Fruit fly (Drosophila melanogaster) whole organism, adult: ENCODE measurements around the gene Cbp20.

Experiments used
- CG11617 ChIP-seq: fragments of 200-800 bp; sonication (Bioruptor generic); optimal IDR thresholded peaks from 2 replicates; lab custom pipeline; 2017; ENCODE audit warnings: mild to moderate bottlenecking, missing biosample characterization, missing genetic modification reagents, missing genetic modification characterization
- CG12768 ChIP-seq: fragments of 200-800 bp; sonication (Bioruptor generic); optimal IDR thresholded peaks from 2 replicates; lab custom pipeline; 2017; ENCODE audit warnings: missing biosample characterization, missing genetic modification characterization, mild to moderate bottlenecking, moderate library complexity, missing genetic modification reagents
- CG14711 ChIP-seq: fragments of 200-800 bp; sonication (Bioruptor generic); optimal IDR thresholded peaks from 2 replicates; lab custom pipeline; 2018; ENCODE audit warnings: missing biosample characterization, mild to moderate bottlenecking, missing genetic modification characterization, moderate library complexity
- CG1620 ChIP-seq: fragments of 200-800 bp; sonication (Bioruptor generic); optimal IDR thresholded peaks from 2 replicates; lab custom pipeline; 2016; ENCODE audit warnings: missing biosample characterization, missing genetic modification characterization
- CG33017 ChIP-seq: fragments of 200-800 bp; sonication (Bioruptor generic); optimal IDR thresholded peaks from 2 replicates; lab custom pipeline; 2018; ENCODE audit warnings: missing biosample characterization, mild to moderate bottlenecking, missing genetic modification characterization, moderate library complexity
- CG5204 ChIP-seq: fragments of 200-800 bp; sonication (Bioruptor generic); optimal IDR thresholded peaks from 2 replicates; lab custom pipeline; 2016; ENCODE audit warnings: missing biosample characterization, missing genetic modification characterization
- CG7045 ChIP-seq: fragments of 200-800 bp; sonication (Bioruptor generic); optimal IDR thresholded peaks from 2 replicates; lab custom pipeline; 2017; ENCODE audit warnings: missing biosample characterization, mild to moderate bottlenecking, missing genetic modification characterization
- CG7101 ChIP-seq: fragments of 200-800 bp; sonication (Bioruptor generic); optimal IDR thresholded peaks from 2 replicates; lab custom pipeline; 2018; ENCODE audit warnings: missing biosample characterization, mild to moderate bottlenecking, missing genetic modification characterization, moderate library complexity
- Clk ChIP-seq: fragments of 200-800 bp; sonication (Bioruptor generic); optimal IDR thresholded peaks from 2 replicates; lab custom pipeline; 2017; ENCODE audit warnings: missing biosample characterization, missing genetic modification characterization
- Crg-1 ChIP-seq: fragments of 200-800 bp; sonication (Bioruptor generic); optimal IDR thresholded peaks from 2 replicates; lab custom pipeline; 2016; ENCODE audit warnings: missing biosample characterization, missing genetic modification characterization
- Hr96 ChIP-seq: fragments of 200-800 bp; sonication (Bioruptor generic); optimal IDR thresholded peaks from 2 replicates; lab custom pipeline; 2016; ENCODE audit warnings: missing biosample characterization, missing genetic modification characterization
- Mnt ChIP-seq: fragments of 200-800 bp; sonication (Bioruptor generic); optimal IDR thresholded peaks from 2 replicates; lab custom pipeline; 2016; ENCODE audit warnings: missing biosample characterization, mild to moderate bottlenecking, missing genetic modification characterization
- bab1 ChIP-seq: fragments of 200-800 bp; sonication (Bioruptor generic); optimal IDR thresholded peaks from 3 replicates; lab custom pipeline; 2019; ENCODE audit warnings: missing biosample characterization, mild to moderate bottlenecking, missing genetic modification characterization, moderate library complexity
- cic ChIP-seq: fragments of 200-800 bp; sonication (Bioruptor generic); optimal IDR thresholded peaks from 2 replicates; lab custom pipeline; 2017; ENCODE audit warnings: missing biosample characterization, mild to moderate bottlenecking, missing genetic modification characterization, moderate library complexity
- cnc ChIP-seq, 2 experiments: fragments of >200 bp; optimal IDR thresholded peaks; 2 replicates each; lab custom pipeline; 2017
- kay ChIP-seq: fragments of 200-800 bp; sonication (Bioruptor generic); peaks from one replicate; lab custom pipeline; 2016; ENCODE audit warnings: missing biosample characterization, missing genetic modification characterization, borderline replicate concordance
- ovo ChIP-seq: fragments of 200-800 bp; sonication (Bioruptor generic); optimal IDR thresholded peaks from 2 replicates; lab custom pipeline; 2016; ENCODE audit warnings: missing biosample characterization, missing genetic modification characterization
- pad ChIP-seq: fragments of 200-800 bp; sonication (Bioruptor generic); optimal IDR thresholded peaks from 3 replicates; lab custom pipeline; 2017; ENCODE audit warnings: missing biosample characterization, missing genetic modification characterization, mild to moderate bottlenecking, moderate library complexity, missing genetic modification reagents
- tj ChIP-seq: fragments of 200-800 bp; sonication (Bioruptor generic); optimal IDR thresholded peaks from 3 replicates; lab custom pipeline; 2017; ENCODE audit warnings: missing biosample characterization, mild to moderate bottlenecking, missing genetic modification characterization, moderate library complexity
- toe ChIP-seq: fragments of 200-800 bp; sonication (Bioruptor generic); optimal IDR thresholded peaks from 2 replicates; lab custom pipeline; 2016; ENCODE audit warnings: missing biosample characterization, missing genetic modification characterization

The Cbp20 gene

DNA sequence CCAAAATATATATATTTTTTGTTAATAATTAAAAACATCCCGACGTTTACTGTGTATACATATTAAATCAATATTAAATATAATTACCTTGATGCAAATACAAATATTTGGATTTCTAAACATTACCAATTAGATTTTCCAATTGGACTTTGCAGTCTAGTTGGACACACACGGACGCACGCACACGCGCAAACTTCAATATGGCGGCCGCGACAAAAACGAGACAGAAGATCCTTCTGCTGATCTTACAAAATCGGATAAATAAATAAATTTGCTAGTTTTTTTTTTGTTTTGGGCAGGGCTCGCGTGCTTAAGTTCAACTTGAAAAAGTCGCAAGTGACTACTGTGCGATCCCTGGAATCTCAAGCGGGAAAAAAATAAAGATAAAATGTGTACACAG lies 7.9 kb upstream of the Cbp20 start:
- TF ChIP-seq CG12768 (GFP tag; lab: Kevin White, UChicago), result no peak
- no peak for TF ChIP-seq pad (GFP tag; lab: Kevin White, UChicago)
- no peak for TF ChIP-seq ovo
- TF ChIP-seq cnc (optimal IDR thresholded peaks at IDR 0.05; lab: Kevin White, UChicago), result no peak
- no peak for TF ChIP-seq CG11617
- no peak for TF ChIP-seq Hr96 (GFP tag; lab: Kevin White, UChicago)
- no peak for TF ChIP-seq CG14711
- no peak for TF ChIP-seq Mnt (GFP tag; lab: Kevin White, UChicago)

- TF ChIP-seq ovo (no peak), Mnt (GFP tag; lab: Kevin White, UChicago) (no peak), Clk (no peak), CG14711 (no peak), bab1 (GFP tag; lab: Kevin White, UChicago) (no peak), CG33017 (tag; lab: Kevin White, UChicago) (no peak), Crg-1 (no peak), CG12768 (GFP tag; lab: Kevin White, UChicago) (no peak), pad (GFP tag; lab: Kevin White, UChicago) (no peak), CG7101 (tag; lab: Kevin White, UChicago) (no peak), CG7045 (no peak), cnc (optimal IDR thresholded peaks at IDR 0.05; lab: Kevin White, UChicago) (no peak), kay (GFP tag; lab: Kevin White, UChicago) (no peak), Hr96 (GFP tag; lab: Kevin White, UChicago) (no peak), CG11617 (no peak), CG5204 (GFP tag; lab: Kevin White, UChicago) (no peak)
Observed at dm6 chr3R:18157459-18157858, 7.0 kb upstream of the Cbp20 start.

- TF ChIP-seq toe (no peak), kay (GFP tag; lab: Kevin White, UChicago) (no peak)
Observed at dm6 chr3R:18158401-18158800, 6.1 kb upstream of the Cbp20 start, which contains the start of gene CG14315. Gene CG14315 (plus strand): TSS chr3R:18158701.

DNA sequence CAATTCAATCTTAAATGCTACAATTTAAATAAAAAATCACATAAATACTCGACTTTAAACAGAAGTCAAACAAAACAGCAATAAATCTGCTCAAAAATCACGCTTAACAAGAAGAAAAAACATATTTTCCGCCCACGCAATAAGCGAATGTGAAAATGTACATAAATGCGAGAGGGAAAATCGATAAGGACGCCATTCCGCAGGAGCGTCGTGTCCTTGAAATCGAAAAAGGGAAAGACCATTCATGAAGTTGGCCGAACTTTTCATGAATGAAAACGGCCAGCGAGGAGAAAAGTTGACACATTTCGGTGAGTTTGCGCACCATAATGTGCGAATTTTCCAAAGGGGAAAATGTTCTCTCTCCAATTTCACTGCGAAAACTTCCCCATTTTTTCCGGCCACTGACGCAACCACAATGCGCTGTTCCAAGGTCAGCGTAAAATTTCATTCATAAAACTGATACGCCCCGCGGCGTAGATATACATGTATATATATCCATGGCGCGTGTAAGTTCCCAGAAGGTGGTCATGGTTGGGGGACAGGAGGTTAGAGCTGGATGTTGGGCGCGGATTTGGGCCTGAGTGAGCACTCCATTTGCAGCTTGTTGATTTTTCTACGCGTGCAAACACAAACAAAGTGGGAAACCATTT lies 4.2 kb upstream of the Cbp20 start:
- TF ChIP-seq pad (GFP tag; lab: Kevin White, UChicago) (peak; percentile 92), bab1 (GFP tag; lab: Kevin White, UChicago) (no peak), cic (GFP tag; lab: Kevin White, UChicago) (peak; percentile 82)

- TF ChIP-seq Mnt (GFP tag; lab: Kevin White, UChicago), result peak; percentile 43
- no peak for TF ChIP-seq Crg-1
- no peak for TF ChIP-seq CG5204 (GFP tag; lab: Kevin White, UChicago)
- no peak for TF ChIP-seq CG1620 (GFP tag; lab: Kevin White, UChicago)
- TF ChIP-seq toe, result no peak
- TF ChIP-seq ovo, result no peak
- no peak for TF ChIP-seq Hr96 (GFP tag; lab: Kevin White, UChicago)
- TF ChIP-seq CG7045, result no peak
- peak; percentile 25 for TF ChIP-seq tj (GFP tag; lab: Kevin White, UChicago)
- TF ChIP-seq CG12768 (GFP tag; lab: Kevin White, UChicago), result no peak
- TF ChIP-seq CG33017 (tag; lab: Kevin White, UChicago), result peak; percentile 11
- TF ChIP-seq Clk, result no peak
Observed at dm6 chr3R:18166261-18166720, 1.8 kb downstream of the Cbp20 start.

DNA sequence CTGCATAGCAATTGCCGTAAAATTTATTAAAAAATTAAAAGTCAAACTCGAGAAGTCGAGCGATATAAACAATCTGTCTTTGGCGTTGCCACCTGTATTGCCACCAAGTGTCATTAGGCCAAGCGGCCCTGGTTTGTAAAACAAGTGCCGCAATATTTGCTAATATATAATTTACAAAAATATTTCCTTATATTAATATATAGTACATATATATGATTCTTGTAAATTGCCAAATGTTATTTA lies 2.6 kb downstream of the Cbp20 start, which contains the start of the genes CG7215 and Prx5:
CG7215 (minus strand) TSS at position 101 of the 243 bp plus-strand sequence.
Prx5 (minus strand) TSS at position 101 of the 243 bp plus-strand sequence.
- no peak for TF ChIP-seq toe
- TF ChIP-seq Clk, result no peak
- no peak for TF ChIP-seq CG14711
- no peak for TF ChIP-seq CG11617
- no peak for TF ChIP-seq kay (GFP tag; lab: Kevin White, UChicago)
- TF ChIP-seq Hr96 (GFP tag; lab: Kevin White, UChicago), result no peak
- no peak for TF ChIP-seq CG12768 (GFP tag; lab: Kevin White, UChicago)
- no peak for TF ChIP-seq bab1 (GFP tag; lab: Kevin White, UChicago)
- no peak for TF ChIP-seq CG5204 (GFP tag; lab: Kevin White, UChicago)
- TF ChIP-seq Crg-1, result no peak
- no peak for TF ChIP-seq CG7045
- no peak for TF ChIP-seq cnc (optimal IDR thresholded peaks at IDR 0.05; lab: Kevin White, UChicago)
- TF ChIP-seq tj (GFP tag; lab: Kevin White, UChicago), result no peak
- TF ChIP-seq Mnt (GFP tag; lab: Kevin White, UChicago), result no peak
- TF ChIP-seq ovo, result no peak
- no peak for TF ChIP-seq pad (GFP tag; lab: Kevin White, UChicago)
- TF ChIP-seq cic (GFP tag; lab: Kevin White, UChicago), result no peak
- no peak for TF ChIP-seq CG1620 (GFP tag; lab: Kevin White, UChicago)
- TF ChIP-seq CG33017 (tag; lab: Kevin White, UChicago), result no peak
- TF ChIP-seq CG7101 (tag; lab: Kevin White, UChicago), result no peak
